Worm (Caenorhabditis elegans) whole organism, young adult: Measurements from ENCODE around the gene srlf-4.

ENCODE experiments used
- ama-1 ChIP-seq, 3 experiments: fragments of 150-350 bp in 1 of 3; sonication (generic microtip) in 2 of 3; optimal IDR thresholded peaks; 2 replicates each; lab custom pipeline; 2014 to 2018; ENCODE audit warnings: missing biosample characterization in 2 of 3, missing genetic modification characterization in 2 of 3, missing genetic modification reagents in 2 of 3
- mes-4 ChIP-seq: sonication (generic microtip); optimal IDR thresholded peaks from 2 replicates; lab custom pipeline; 2016; ENCODE audit warnings: missing genotype, missing genetic modification characterization, missing compliant biosample characterization
- ztf-3 ChIP-seq: fragments of 200-800 bp; sonication (Bioruptor generic); optimal IDR thresholded peaks from 2 replicates; lab custom pipeline; 2018; ENCODE audit warnings: mild to moderate bottlenecking, missing genetic modification characterization, missing compliant biosample characterization

- TF ChIP-seq ama-1 (optimal IDR thresholded peaks at IDR 0.05; lab: Kevin White, UChicago), result no peak
- TF ChIP-seq ama-1 (GFP tag; optimal IDR thresholded peaks at IDR 0.05; lab: Kevin White, UChicago), result no peak
- TF ChIP-seq mes-4 (tag; lab: Kevin White, UChicago), result no peak
- TF ChIP-seq ztf-3 (GFP tag; lab: Kevin White, UChicago), result no peak
Measured at ce11 chrIV:12899392-12899791, 24.8 kb downstream of the srlf-4 start, which contains the start of gene K08D8.9.
